Worm (Caenorhabditis elegans): ENCODE results near the gene pnp-1.

Gene pnp-1

ce11 chrIV:264182-264709, 33.9 kb downstream of the pnp-1 start, which contains the start of gene pat-6:
pat-6 (minus strand) TSS chrIV:264232.
- TF ChIP-seq hmg-20 (GFP tag; IDR thresholded peaks at IDR 0.05): no peak
- no peak for TF ChIP-seq nhr-179 (tag; optimal IDR thresholded peaks at IDR 0.05)
- TF ChIP-seq hlh-26 (GFP tag; conservative IDR thresholded peaks at IDR 0.05): no peak
- TF ChIP-seq B0261.1 (tag; optimal IDR thresholded peaks at IDR 0.05): no peak
- peak in 1 of 3 experiments; percentile 34 for TF ChIP-seq lin-35 (GFP tag; optimal IDR thresholded peaks at IDR 0.05)
- no peak for TF ChIP-seq B0019.2 (GFP tag; conservative IDR thresholded peaks at IDR 0.05)
- TF ChIP-seq attf-3 (GFP tag; conservative IDR thresholded peaks at IDR 0.05): no peak
- TF ChIP-seq ekl-4 (GFP tag; IDR thresholded peaks at IDR 0.05): no peak
- TF ChIP-seq lag-1 (GFP tag; IDR thresholded peaks at IDR 0.05): no peak
- TF ChIP-seq hmg-1.2 (GFP tag; IDR thresholded peaks at IDR 0.05): peak; percentile 80; the same call in 1 of the 2 replicates
- no peak for TF ChIP-seq F22D6.2 (tag; optimal IDR thresholded peaks at IDR 0.05)
- no peak for TF ChIP-seq athp-1 (tag; optimal IDR thresholded peaks at IDR 0.05)

- no peak for TF ChIP-seq hmg-20 (GFP tag; IDR thresholded peaks at IDR 0.05)
- no peak for TF ChIP-seq snpc-1.3 (tag; optimal IDR thresholded peaks at IDR 0.05; ENCODE audit: insufficient read depth)
- TF ChIP-seq gei-17 (GFP tag; optimal IDR thresholded peaks at IDR 0.05): no peak
- no peak for TF ChIP-seq dpff-1 (tag; optimal IDR thresholded peaks at IDR 0.05)
- no peak for TF ChIP-seq athp-1 (tag; optimal IDR thresholded peaks at IDR 0.05)
- no peak for TF ChIP-seq hlh-12 (tag; optimal IDR thresholded peaks at IDR 0.05)
- no peak for TF ChIP-seq hsf-1 (GFP tag; IDR thresholded peaks at IDR 0.05)
- no peak for TF ChIP-seq attf-5 (GFP tag; optimal IDR thresholded peaks at IDR 0.05)
- no peak for TF ChIP-seq attf-6 (GFP tag; IDR thresholded peaks at IDR 0.05)
- TF ChIP-seq B0019.2 (GFP tag; conservative IDR thresholded peaks at IDR 0.05): no peak
- no peak for TF ChIP-seq repo-1 (tag; optimal IDR thresholded peaks at IDR 0.05)
- no peak for TF ChIP-seq madf-10 (tag; optimal IDR thresholded peaks at IDR 0.05)
- TF ChIP-seq K11D2.4 (GFP tag; IDR thresholded peaks at IDR 0.05): no peak
- no peak for TF ChIP-seq nfyb-1 (GFP tag; IDR thresholded peaks at IDR 0.05)
- TF ChIP-seq Y79H2A.3 (GFP tag; conservative IDR thresholded peaks at IDR 0.05): no peak
- TF ChIP-seq B0261.1 (tag; optimal IDR thresholded peaks at IDR 0.05): no peak
- TF ChIP-seq B0336.3 (GFP tag; IDR thresholded peaks at IDR 0.05): no peak
Measured at ce11 chrIV:262460-262859, 35.6 kb downstream of the pnp-1 start.

- TF ChIP-seq let-526 (GFP tag; IDR thresholded peaks at IDR 0.05): no peak
- TF ChIP-seq Y95B8A.8 (GFP tag; IDR thresholded peaks at IDR 0.05): no peak
- TF ChIP-seq F52B5.7 (tag; optimal IDR thresholded peaks at IDR 0.05): no peak
- TF ChIP-seq rpc-1 (optimal IDR thresholded peaks at IDR 0.05): no peak
- TF ChIP-seq rpc-1 (tag; optimal IDR thresholded peaks at IDR 0.05): no peak
- no peak for TF ChIP-seq dpff-1 (tag; optimal IDR thresholded peaks at IDR 0.05)
- no peak for TF ChIP-seq repo-1 (tag; optimal IDR thresholded peaks at IDR 0.05)
- TF ChIP-seq rec-8 (tag; optimal IDR thresholded peaks at IDR 0.05): no peak
- TF ChIP-seq hrde-1 (tag; optimal IDR thresholded peaks at IDR 0.05; ENCODE audit: borderline replicate concordance): no peak
- TF ChIP-seq ztf-3 (GFP tag; optimal IDR thresholded peaks at IDR 0.05): no peak
- TF ChIP-seq chd-7 (tag; optimal IDR thresholded peaks at IDR 0.05): no peak
- no peak for TF ChIP-seq ceh-58 (GFP tag; IDR thresholded peaks at IDR 0.05)
- TF ChIP-seq hsf-1 (GFP tag; IDR thresholded peaks at IDR 0.05): no peak
- no peak for TF ChIP-seq attf-5 (GFP tag; optimal IDR thresholded peaks at IDR 0.05)
- TF ChIP-seq B0019.2 (GFP tag; conservative IDR thresholded peaks at IDR 0.05): no peak
- TF ChIP-seq lin-35 (GFP tag; optimal IDR thresholded peaks at IDR 0.05): peak in 1 of 3 experiments; percentile 90
- TF ChIP-seq athp-1 (tag; optimal IDR thresholded peaks at IDR 0.05): no peak
- no peak for TF ChIP-seq ama-1 (optimal IDR thresholded peaks at IDR 0.05)
- TF ChIP-seq ama-1 (GFP tag; optimal IDR thresholded peaks at IDR 0.05): peak in 1 of 2 experiments; percentile 19
- TF ChIP-seq gei-17 (GFP tag; optimal IDR thresholded peaks at IDR 0.05): no peak
- TF ChIP-seq ekl-4 (GFP tag; IDR thresholded peaks at IDR 0.05): no peak
- no peak for TF ChIP-seq mel-28 (tag; optimal IDR thresholded peaks at IDR 0.05; ENCODE audit: borderline replicate concordance)
- no peak for TF ChIP-seq unc-130 (GFP tag; optimal IDR thresholded peaks at IDR 0.05)
- TF ChIP-seq bed-1 (GFP tag; IDR thresholded peaks at IDR 0.05): no peak
- no peak for TF ChIP-seq snpc-1.3 (tag; optimal IDR thresholded peaks at IDR 0.05; ENCODE audit: insufficient read depth)
- no peak for TF ChIP-seq lin-26 (GFP tag; IDR thresholded peaks at IDR 0.05)
- TF ChIP-seq madf-6 (GFP tag; IDR thresholded peaks at IDR 0.05): no peak
- peak; percentile 32 for TF ChIP-seq lin-40 (tag; optimal IDR thresholded peaks at IDR 0.05)
- peak; percentile 79 for TF ChIP-seq lin-54 (GFP tag; optimal IDR thresholded peaks at IDR 0.05)
- TF ChIP-seq hmg-1.2 (GFP tag; IDR thresholded peaks at IDR 0.05): no peak
- TF ChIP-seq mcd-1 (GFP tag; IDR thresholded peaks at IDR 0.05): peak; percentile 88
Measured at ce11 chrIV:261607-262006, 36.5 kb downstream of the pnp-1 start, which contains the start of gene pqbp-1.1. pqbp-1.1 (minus strand) TSS chrIV:261683.

All from whole organism, young adult.